Worm (Caenorhabditis elegans) whole organism, late embryonic: ENCODE data around the gene C56G2.5.

Source experiments
- C08G9.2 ChIP-seq: sonication (generic microtip); optimal IDR thresholded peaks from 2 replicates; lab custom pipeline; 2016; ENCODE audit warnings: mild to moderate bottlenecking, missing genetic modification characterization, moderate library complexity, missing compliant biosample characterization
- F13H6.1 ChIP-seq: sonication (generic microtip); optimal IDR thresholded peaks from 2 replicates; lab custom pipeline; 2016; ENCODE audit warnings: missing genetic modification characterization, missing compliant biosample characterization
- Y22D7AL.16 ChIP-seq: sonication (generic microtip); optimal IDR thresholded peaks from 2 replicates; lab custom pipeline; 2016; ENCODE audit warnings: missing genetic modification characterization, missing compliant biosample characterization
- ama-1 ChIP-seq: fragments of 150-350 bp; optimal IDR thresholded peaks from 2 replicates; lab custom pipeline; 2014
- ceh-30 ChIP-seq: fragments of 150-350 bp; optimal IDR thresholded peaks from 2 replicates; lab custom pipeline; 2014; ENCODE audit warnings: missing biosample characterization, missing genetic modification characterization
- elt-2 ChIP-seq: sonication (generic microtip); optimal IDR thresholded peaks from 2 replicates; lab custom pipeline; 2016; ENCODE audit warnings: missing genetic modification reagents, missing genetic modification characterization, missing compliant biosample characterization
- ets-4 ChIP-seq: sonication (generic microtip); optimal IDR thresholded peaks from 2 replicates; lab custom pipeline; 2016; ENCODE audit warnings: missing genetic modification characterization, missing compliant biosample characterization
- mec-3 ChIP-seq: sonication (generic microtip); optimal IDR thresholded peaks from 2 replicates; lab custom pipeline; 2016; ENCODE audit warnings: borderline replicate concordance, missing genetic modification characterization, missing compliant biosample characterization
- nfya-1 ChIP-seq: sonication (generic microtip); optimal IDR thresholded peaks from 2 replicates; lab custom pipeline; 2017; ENCODE audit warnings: missing genetic modification characterization, mild to moderate bottlenecking, missing compliant biosample characterization, antibody characterized with exemption, moderate library complexity
- nhr-11 ChIP-seq: fragments of 150-350 bp; optimal IDR thresholded peaks from 2 replicates; lab custom pipeline; 2014; ENCODE audit warnings: missing biosample characterization, missing genetic modification characterization
- pat-9 ChIP-seq: fragments of 200-800 bp; sonication (Bioruptor generic); optimal IDR thresholded peaks from 2 replicates; lab custom pipeline; 2018; ENCODE audit warnings: mild to moderate bottlenecking, missing genetic modification characterization, moderate library complexity, missing compliant biosample characterization
- pqm-1 ChIP-seq: sonication (generic microtip); optimal IDR thresholded peaks from 2 replicates; lab custom pipeline; 2016; ENCODE audit warnings: missing genetic modification characterization, missing compliant biosample characterization
- tbx-2 ChIP-seq: sonication (generic microtip); optimal IDR thresholded peaks from 2 replicates; lab custom pipeline; 2016; ENCODE audit warnings: missing genetic modification characterization, missing compliant biosample characterization

DNA sequence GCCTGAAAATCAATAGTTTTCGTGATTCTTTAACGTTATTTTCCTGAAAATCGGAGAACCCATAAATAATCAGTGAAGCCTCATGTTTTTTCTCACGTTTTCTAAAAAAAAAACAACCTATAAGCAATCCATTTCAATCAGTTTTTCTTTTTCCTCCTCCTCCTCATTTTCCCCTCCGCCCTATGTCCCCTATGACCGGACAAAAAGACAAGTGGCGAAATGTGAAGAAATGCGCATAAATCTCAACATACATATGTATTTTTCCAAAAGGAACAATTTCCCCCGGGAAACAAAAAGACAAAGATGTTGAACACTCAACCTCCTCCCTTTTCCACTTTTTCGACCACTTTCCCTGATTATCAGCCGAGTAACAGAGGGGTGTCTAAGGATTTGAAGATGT is 8.5 kb downstream of the C56G2.5 start:
- no peak for TF ChIP-seq ama-1
- no peak for TF ChIP-seq F13H6.1
- TF ChIP-seq ceh-30 (tag; lab: Kevin White, UChicago) = no peak
- no peak for TF ChIP-seq Y22D7AL.16 (tag; lab: Kevin White, UChicago)
- TF ChIP-seq nfya-1 = no peak
- TF ChIP-seq tbx-2 (tag; lab: Kevin White, UChicago) = no peak
- no peak for TF ChIP-seq pat-9 (tag; lab: Kevin White, UChicago)
- TF ChIP-seq mec-3 = no peak
- TF ChIP-seq elt-2 (tag; lab: Kevin White, UChicago) = no peak
- TF ChIP-seq pqm-1 (tag; lab: Kevin White, UChicago) = no peak
- no peak for TF ChIP-seq C08G9.2 (tag; lab: Kevin White, UChicago)
- TF ChIP-seq ets-4 (tag; lab: Kevin White, UChicago) = no peak
- TF ChIP-seq nhr-11 (tag; lab: Kevin White, UChicago) = no peak
